Fruit fly (Drosophila melanogaster) ovary, adult (tissue): ENCODE measurements around the gene CG11562.
A peak's percentile ranks its signal among the peaks of the same experiment; 100 is the strongest.

Source experiments
- CG17801 ChIP-seq: fragments of 200-800 bp; optimal IDR thresholded peaks from 2 replicates; lab custom pipeline; 2019; ENCODE audit warnings: missing biosample characterization, mild to moderate bottlenecking, missing genetic modification characterization, moderate library complexity; ENCODE audit not compliant: partially characterized antibody

The CG11562 gene

DNA sequence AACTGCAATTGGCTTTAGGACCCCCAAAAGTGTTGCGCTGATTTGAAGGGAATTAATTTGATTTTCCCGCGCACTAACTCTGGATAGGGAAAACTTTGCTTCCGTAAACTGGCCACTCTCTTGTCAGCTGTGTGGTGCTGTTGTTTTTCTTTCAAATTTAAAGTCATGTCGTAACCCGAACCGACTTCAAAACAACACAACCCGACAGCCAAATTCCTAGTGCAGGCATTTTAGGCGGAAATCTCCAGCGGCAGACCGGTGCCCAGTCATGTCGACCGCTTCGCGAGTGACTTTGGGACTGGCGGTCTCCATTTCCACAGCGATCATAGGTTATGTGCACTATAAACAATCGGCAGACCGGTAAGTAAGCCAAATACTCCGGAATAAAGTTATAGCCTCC is at the start of gene CG11562:
CG11562 (plus strand) TSS at position 119 of the 400 bp plus-strand sequence.
- TF ChIP-seq CG17801, result peak; percentile 2

DNA sequence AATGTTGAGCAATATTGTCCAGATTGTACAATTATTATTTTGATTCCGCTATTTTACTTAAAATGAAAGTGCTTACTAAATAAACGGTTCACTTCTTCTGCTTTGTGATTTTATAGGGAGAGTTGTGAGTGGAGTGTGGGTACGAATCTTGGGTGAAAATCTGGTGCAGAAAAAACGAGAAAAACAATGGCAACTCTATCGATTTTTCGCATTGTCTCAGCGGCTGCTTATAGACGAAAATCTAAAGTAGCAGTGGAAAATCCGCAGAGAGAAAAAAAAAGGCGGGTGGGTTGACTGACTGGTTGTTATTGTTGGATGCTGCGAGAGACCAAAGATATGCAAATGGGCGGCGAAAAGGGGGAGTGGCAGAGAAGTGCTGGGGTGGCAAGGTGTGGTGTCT is 49.1 kb upstream of the CG11562 start:
- TF ChIP-seq CG17801, result no peak

DNA sequence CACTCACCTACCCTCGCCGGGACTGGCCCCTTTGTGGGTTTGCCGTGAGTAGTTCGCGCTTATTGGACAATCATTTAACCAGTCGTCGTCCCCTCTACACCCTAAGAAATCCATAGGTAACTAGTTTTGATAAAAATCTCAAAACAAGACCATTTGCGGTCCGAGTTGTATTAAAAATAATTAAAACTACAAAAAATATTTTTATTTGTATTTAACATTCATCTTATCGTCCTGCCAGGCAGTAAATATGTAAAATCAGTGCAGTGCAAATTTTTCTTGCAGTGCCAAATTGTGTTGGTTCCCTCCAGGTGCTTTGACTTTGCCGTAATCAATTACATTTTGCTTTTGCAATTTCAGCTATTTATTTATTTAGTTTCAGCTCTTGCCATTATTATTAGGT is 48.4 kb upstream of the CG11562 start:
- TF ChIP-seq CG17801, result no peak

DNA sequence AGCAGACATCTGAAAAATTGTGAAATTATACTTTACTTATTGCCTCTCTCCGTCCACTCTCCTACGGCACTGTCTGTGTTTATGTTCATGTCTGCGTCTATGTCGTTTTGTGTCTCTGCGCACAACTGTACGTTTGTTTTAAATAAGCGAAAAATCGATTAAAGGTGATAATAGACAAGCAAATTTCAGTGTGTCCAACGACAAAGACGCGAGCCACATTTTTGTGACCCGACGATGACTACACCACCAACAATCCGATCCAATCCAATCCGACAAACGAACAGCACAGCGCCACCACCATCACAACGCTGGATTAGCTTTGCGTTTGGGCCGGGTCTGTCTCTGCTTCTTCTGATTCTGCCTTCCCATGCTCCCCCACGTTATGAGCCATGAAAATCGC is 47.7 kb upstream of the CG11562 start:
- no peak for TF ChIP-seq CG17801

DNA sequence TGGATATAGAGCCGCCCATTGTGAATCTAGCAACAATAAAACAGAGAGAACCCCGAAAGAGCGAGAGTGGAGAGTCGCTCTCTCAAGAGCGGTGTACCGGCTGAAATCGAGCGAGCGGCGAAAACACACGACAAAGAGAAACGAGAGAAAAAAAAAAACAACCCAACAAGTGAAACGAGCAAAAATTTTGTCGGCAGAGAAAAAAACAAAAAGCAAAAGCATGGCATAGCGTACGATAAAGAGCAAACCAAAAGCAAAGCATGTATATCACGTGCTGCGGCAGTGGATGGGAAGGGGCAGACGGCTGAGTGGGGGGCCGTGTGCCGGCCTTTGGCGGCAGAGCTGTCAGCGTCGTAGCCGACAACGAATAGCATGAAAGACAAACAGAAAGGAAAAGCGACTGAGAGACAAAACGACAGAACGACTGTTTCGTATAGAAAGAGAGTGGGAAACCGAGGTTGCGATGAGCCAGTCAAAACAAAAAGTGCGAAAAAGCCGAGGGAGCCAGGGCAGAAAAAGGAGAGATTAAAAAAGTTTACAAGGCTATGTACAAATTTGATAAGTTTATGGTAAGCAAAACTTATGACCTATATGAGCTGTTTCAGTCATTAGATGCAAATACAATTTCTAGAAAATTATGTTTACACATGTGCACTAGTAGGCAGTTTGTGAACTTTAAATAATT is 45.4 kb upstream of the CG11562 start:
- TF ChIP-seq CG17801, result peak; percentile 79

DNA sequence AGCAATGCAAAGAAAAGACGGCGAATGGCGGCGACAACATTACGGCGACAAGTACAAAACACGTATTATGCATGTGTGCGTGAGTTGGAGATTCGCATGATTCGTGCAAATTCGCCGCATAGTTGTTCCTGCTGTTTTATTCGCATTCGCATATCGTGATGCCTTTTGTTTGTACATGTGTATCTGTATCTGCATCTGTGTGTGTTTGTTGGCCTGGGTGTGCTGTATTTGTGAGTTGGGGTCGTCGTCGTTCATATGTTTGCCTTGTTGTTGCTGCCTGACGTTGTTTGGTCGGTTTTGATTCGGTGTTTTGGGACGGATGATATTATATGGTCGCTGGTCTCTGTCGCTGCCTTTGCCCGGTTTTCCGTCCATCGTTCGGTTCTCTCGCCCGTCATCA is 44.8 kb upstream of the CG11562 start:
- no peak for TF ChIP-seq CG17801

DNA sequence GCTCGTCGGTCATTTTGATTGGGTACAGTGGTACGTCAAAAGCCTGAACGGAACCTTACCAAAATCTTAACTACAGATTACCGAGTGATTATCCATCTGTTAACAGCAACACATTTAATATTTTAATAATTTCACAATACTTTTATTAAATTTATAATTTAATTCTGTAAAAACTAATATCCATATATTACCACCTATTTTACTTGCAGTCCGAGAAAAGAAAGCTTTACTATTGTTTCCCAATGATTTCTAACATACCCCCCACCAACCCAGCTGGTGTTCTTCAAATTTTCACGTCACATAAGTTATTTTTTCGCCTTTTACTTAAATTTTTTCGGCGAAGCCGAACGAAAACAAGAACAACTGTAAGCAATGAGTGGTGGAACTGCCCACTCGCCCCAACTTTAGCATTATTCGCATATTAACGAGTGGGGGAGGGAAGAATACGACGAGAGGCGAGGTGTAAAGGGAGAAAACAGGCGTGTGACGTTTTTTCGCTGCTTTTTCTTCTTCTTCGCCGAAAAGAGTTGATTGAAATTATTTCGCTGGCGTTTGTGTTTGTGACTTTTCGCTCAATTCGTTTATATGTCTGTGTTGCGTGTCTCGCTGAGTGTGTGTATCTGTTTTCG is 44.3 kb upstream of the CG11562 start:
- TF ChIP-seq CG17801, result no peak

DNA sequence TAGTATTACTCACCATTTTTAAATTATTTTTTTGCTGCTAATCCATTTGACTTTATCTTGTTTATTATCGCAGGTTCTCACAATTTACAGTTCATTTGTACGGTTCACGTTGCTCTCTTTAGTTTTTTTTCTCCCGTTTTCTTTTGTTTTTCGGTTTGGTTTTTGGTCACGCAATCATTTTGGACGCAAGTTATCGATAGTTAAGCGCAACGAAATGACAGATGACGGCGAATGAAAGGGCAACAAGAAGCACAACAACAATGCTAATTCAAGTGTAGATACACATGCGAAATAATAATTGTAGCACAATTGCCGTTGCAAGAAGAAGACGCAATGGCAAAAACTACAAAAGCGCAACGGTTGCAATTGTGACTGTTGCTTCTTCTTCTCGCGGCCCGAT is 43.6 kb upstream of the CG11562 start:
- no peak for TF ChIP-seq CG17801

DNA sequence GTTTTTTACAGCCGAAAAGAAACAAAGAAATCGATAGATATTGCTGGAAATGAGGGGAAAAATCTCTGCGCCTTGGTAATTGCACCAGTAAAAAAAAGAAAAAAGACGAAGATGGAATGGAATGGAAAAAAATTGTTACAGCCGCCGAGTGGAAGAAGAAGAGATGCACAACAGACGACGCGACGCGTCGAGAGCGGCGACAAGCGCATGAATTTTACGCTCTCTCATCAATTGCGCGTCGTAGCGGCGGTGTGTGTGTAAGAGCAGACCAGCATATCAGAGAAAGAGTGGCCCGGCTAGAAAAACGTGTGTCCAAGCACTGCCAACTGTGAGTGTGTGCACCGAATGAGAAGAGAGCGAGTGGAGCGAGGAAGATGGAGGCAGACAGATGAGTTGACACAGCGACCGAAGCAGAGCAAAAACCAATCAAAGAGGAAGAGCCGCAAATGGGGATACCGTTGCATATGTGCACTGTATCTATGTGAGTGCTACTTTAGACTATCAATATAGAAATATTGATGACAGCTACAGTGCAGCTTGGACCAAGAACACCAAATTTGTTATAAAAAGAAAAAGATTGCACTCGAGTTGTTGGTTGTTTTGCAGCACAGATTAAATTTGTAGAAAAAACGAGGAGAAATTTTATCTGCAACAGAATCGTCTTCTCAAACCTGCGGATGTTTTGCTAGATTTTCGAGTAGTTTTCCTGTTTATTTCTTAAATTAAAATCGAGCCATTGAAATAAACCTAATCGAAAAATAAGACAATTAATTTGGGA is 43.0 kb upstream of the CG11562 start:
- no peak for TF ChIP-seq CG17801

DNA sequence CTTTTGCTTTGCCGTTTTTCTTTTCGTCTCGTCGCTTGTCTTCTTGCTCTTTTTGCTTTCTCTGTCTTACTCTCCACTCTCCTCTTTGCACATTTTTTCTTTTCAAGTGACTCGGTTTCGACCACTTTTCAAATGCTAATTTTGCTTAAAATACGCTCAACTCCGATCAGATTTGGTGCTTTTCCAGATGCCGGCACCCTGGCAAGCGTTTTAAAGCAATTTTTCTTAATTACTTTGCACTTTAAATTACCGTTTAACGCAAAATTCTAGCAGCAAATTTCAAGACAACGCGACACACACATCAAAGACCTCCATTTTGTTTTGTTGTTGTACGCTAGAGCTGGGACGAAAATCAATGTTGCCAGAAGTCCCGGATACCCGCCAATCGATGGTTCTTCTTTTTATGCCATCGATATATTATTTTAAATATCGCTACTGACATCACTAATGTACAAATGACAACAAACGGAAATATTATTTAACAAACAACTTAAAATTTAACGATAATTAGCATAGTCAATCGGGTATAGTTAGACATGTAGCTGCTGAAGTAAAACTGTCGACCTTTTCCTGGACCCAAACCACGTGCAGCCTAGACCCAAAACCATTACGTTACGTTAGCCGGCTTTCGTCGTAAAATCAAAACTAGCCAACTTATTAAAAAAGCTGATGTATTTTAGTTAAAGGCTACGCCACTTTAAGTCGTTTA is 41.6 kb upstream of the CG11562 start, which contains the start of gene kis:
kis (minus strand) TSS at position 317 of the 709 bp plus-strand sequence.
- TF ChIP-seq CG17801, result peak; percentile 75

DNA sequence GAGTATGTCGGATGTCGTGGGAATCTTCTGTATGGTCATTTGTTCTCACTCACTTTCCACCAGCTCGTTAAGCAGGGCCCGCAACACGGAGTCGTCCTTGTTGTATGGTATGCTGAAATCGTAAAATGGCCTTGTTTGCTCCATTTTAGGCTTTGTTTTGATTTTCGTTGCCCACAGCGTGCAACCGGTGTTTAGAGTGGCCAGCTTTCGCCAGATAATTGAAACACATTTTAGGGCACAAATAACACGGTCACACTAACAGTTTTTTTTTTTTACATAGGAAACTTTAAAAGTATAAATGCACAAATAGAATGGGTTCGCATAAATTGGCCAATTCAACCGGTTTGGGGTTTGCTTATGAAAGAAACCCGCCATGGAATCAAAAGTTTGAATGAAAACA is 40.0 kb upstream of the CG11562 start, which contains the start of gene Rpp30:
Rpp30 (minus strand) TSS at position 200 of the 400 bp plus-strand sequence.
- TF ChIP-seq CG17801, result no peak

DNA sequence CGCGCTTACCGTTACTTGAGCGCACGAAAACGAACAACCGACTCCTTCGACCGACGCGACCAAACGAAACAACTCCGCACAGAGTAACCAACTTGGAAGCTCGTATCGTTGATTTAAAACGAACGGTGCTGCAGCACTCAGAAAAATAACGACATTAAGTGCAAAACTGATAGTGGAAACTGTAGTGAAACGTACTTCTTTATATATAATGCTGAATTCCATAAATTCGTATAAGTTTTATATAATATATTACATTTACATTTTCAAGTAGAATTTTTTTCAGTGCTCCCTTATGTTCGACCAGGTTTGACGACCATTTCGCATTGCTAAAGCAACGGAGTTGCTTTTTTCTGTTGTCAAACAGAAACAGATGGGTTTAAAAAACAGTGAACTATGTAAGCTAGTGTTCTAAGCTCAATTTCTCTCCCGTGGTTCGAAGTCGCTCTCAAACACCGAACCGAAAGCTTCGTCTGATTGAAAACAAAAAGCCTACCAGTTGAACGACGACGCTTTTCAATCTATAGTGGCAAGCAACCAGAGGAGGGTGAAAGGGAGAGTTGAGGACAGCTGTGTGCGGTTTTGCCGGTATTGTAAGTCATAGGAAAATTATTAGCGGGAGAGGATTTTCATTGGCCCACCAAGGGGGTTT is 24.7 kb upstream of the CG11562 start, which contains the start of gene CG17075:
CG17075 (minus strand) TSS at position 65 of the 649 bp plus-strand sequence.
- TF ChIP-seq CG17801, result no peak

DNA sequence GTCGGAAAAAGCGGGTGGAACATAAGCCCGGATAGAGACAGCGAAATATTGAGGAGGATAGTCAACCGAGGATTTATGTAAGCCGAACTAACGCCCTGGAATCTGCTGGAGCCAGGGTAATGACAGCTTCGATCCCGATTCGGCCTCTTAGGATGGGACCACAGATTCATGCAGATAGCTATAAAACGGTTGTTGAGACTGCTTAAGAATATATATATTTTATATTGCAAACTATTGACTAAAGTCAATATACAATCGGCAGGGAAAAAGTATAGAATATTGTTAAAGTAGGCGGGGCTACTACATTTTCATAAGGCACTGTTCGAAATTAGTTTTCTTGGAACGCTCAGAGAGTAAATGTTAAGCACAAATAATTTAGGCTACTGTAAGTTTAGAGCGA is 23.4 kb upstream of the CG11562 start, which contains the start of gene CG3345:
CG3345 (plus strand) TSS at position 301 of the 400 bp plus-strand sequence.
- no peak for TF ChIP-seq CG17801

DNA sequence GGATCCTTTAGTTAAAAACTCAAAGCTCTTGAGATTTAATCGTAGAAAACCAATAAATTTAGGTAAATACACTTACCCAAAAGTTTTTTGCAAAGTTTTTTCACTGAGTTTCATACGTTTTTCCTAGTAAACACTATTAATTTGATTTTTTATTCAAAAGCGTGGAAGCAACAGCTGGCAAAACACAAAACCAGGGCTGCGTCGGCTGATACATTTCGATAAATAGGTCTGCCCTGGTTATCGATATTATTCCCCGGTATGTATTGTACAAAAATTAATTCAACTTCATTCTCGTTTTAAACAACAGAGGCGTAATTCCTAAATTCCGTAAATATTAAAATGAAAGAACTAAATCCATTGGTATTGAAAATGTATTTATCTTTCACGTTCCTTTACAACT is 20.7 kb upstream of the CG11562 start, which contains the start of gene Dus1:
Dus1 (minus strand) TSS at position 192 of the 400 bp plus-strand sequence.
- TF ChIP-seq CG17801, result peak; percentile 55

DNA sequence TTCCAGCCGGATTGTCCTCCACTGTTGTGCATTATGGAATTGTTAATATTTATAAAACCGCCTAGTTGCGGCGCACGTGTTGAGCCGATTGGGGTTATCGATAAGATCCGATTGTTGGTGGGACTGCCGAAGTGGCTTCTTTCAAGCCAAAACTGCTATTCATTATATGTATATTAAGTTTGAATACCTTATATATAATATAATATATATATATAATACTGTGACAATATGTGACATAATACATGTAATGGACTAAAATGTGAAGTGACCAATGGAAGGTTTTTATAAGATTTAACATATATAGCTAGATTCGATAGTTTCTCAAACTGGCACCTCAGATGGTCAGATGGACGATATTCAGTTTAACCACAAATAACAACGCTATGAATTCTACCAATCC is 18.6 kb upstream of the CG11562 start, which contains the start of the genes mbm and CG11555:
mbm (minus strand) TSS at position 113 of the 400 bp plus-strand sequence.
CG11555 (plus strand) TSS at position 234 of the 400 bp plus-strand sequence.
- peak; percentile 32 for TF ChIP-seq CG17801
